Worm (Caenorhabditis elegans) whole organism, L3 larva: Measurements from ENCODE around the gene best-15.

Experiments used
- ceh-28 ChIP-seq: fragments of 150-350 bp; optimal IDR thresholded peaks from 2 replicates; lab custom pipeline; 2014; ENCODE audit warnings: missing biosample characterization, missing genetic modification reagents, missing genetic modification characterization
- fkh-2 ChIP-seq: fragments of 150-350 bp; optimal IDR thresholded peaks from 2 replicates; lab custom pipeline; 2014; ENCODE audit warnings: missing biosample characterization, missing genetic modification reagents, missing genetic modification characterization
- snpc-4 ChIP-seq: fragments of 150-350 bp; optimal IDR thresholded peaks from 2 replicates; lab custom pipeline; 2014; ENCODE audit warnings: missing biosample characterization, missing genetic modification characterization
- unc-62 ChIP-seq: fragments of 150-350 bp; sonication (generic microtip); optimal IDR thresholded peaks from 4 replicates; lab custom pipeline; 2014; ENCODE audit warnings: missing biosample characterization, missing genetic modification reagents, missing genetic modification characterization

ce11 chrIV:10790353-10790752 lies 41.7 kb downstream of the best-15 start, which contains the start of gene pept-2:
- TF ChIP-seq unc-62 (no peak), fkh-2 (no peak), snpc-4 (tag; lab: Kevin White, UChicago) (no peak), ceh-28 (no peak)
